Worm (Caenorhabditis elegans) whole organism, young adult: ENCODE results near the gene gnrr-7.

Source experiments
- B0336.3 ChIP-seq: fragments of 200-800 bp; sonication (Bioruptor generic); IDR thresholded peaks from 2 replicates; pipeline ENCODE4 v1.3.6; 2022; ENCODE audit warnings: missing genetic modification characterization, missing compliant biosample characterization
- bed-1 ChIP-seq: fragments of 200-800 bp; sonication (Bioruptor generic); IDR thresholded peaks from 2 replicates; pipeline ENCODE4 v1.3.6; 2022; ENCODE audit warnings: missing genetic modification reagents, missing genetic modification characterization, missing compliant biosample characterization
- him-1 ChIP-seq: sonication (generic microtip); optimal IDR thresholded peaks from 2 replicates; lab custom pipeline; 2016; ENCODE audit warnings: missing genotype, missing genetic modification reagents, missing genetic modification characterization, missing compliant biosample characterization
- nhr-120 ChIP-seq: fragments of 200-800 bp; sonication (Bioruptor generic); IDR thresholded peaks from 2 replicates; pipeline ENCODE4 v1.3.6; 2022; ENCODE audit warnings: missing genetic modification characterization, missing compliant biosample characterization
- xnd-1 ChIP-seq: sonication (generic microtip); optimal IDR thresholded peaks from 2 replicates; lab custom pipeline; 2016; ENCODE audit warnings: missing genotype, missing genetic modification reagents, missing genetic modification characterization, missing compliant biosample characterization

The gnrr-7 gene

ce11 chrX:11226595-11226994 lies 41.0 kb downstream of the gnrr-7 start, which contains the start of gene C34F6.12 (continued):
- TF ChIP-seq B0336.3 = no peak
- no peak for TF ChIP-seq xnd-1 (tag; lab: Kevin White, UChicago)
- TF ChIP-seq bed-1 (GFP tag; lab: Robert Waterston, UW) = no peak
- TF ChIP-seq him-1 (tag; lab: Kevin White, UChicago) = no peak
- TF ChIP-seq nhr-120 (GFP tag; lab: Robert Waterston, UW) = no peak
